Worm (Caenorhabditis elegans): ENCODE data around the gene T22B7.3.

T22B7.3 gene

ce11 chrX:5645606-5646005 is 1.6 kb upstream of the T22B7.3 start:
- no peak for TF ChIP-seq peb-1 (tag; optimal IDR thresholded peaks at IDR 0.05)
- TF ChIP-seq nhr-21 (tag; optimal IDR thresholded peaks at IDR 0.05), result peak; percentile 81
- TF ChIP-seq ztf-4 (tag; optimal IDR thresholded peaks at IDR 0.05), result no peak
- TF ChIP-seq gmeb-1 (tag; optimal IDR thresholded peaks at IDR 0.05), result peak; percentile 22
- peak; percentile 9 to 13 for TF ChIP-seq mdl-1 (tag; optimal IDR thresholded peaks at IDR 0.05)
- TF ChIP-seq crh-2 (tag; optimal IDR thresholded peaks at IDR 0.05), result no peak
- TF ChIP-seq ztf-1 (GFP tag; conservative IDR thresholded peaks at IDR 0.05), result no peak
- TF ChIP-seq ceh-82 (tag; optimal IDR thresholded peaks at IDR 0.05), result no peak
- no peak for TF ChIP-seq egl-27 (tag; optimal IDR thresholded peaks at IDR 0.05)
- peak; percentile 73 for TF ChIP-seq nhr-25 (tag; optimal IDR thresholded peaks at IDR 0.05)
- TF ChIP-seq sma-9 (GFP tag; optimal IDR thresholded peaks at IDR 0.05), result peak; percentile 49
- TF ChIP-seq sma-9 (tag; optimal IDR thresholded peaks at IDR 0.05), result no peak

ce11 chrX:5647884-5648283 is 711 bp downstream of the T22B7.3 start, which contains the start of gene srv-7:
srv-7 (minus strand) TSS chrX:5647984.
- no peak for TF ChIP-seq lsy-2 (tag; optimal IDR thresholded peaks at IDR 0.05)
- no peak for TF ChIP-seq nhr-25 (tag; optimal IDR thresholded peaks at IDR 0.05)
- no peak for TF ChIP-seq nhr-10 (tag; optimal IDR thresholded peaks at IDR 0.05)

ce11 chrX:5653813-5654212 is 6.6 kb downstream of the T22B7.3 start, which contains the start of gene T22B7.7:
T22B7.7 (minus strand) TSS chrX:5654074.
- TF ChIP-seq fos-1 (tag; optimal IDR thresholded peaks at IDR 0.05) (peak; percentile 19), ceh-82 (tag; optimal IDR thresholded peaks at IDR 0.05) (no peak), sem-4 (tag; optimal IDR thresholded peaks at IDR 0.05) (peak; percentile 53), lsy-2 (tag; optimal IDR thresholded peaks at IDR 0.05) (peak in 1 of 2 experiments; percentile 25), Y55F3AM.14 (GFP tag; optimal IDR thresholded peaks at IDR 0.05) (peak; percentile 71), ztf-11 (tag; optimal IDR thresholded peaks at IDR 0.05) (no peak), F13H6.1 (tag; optimal IDR thresholded peaks at IDR 0.05) (peak; percentile 67), sma-9 (GFP tag; optimal IDR thresholded peaks at IDR 0.05) (peak; percentile 47), sma-9 (tag; optimal IDR thresholded peaks at IDR 0.05) (no peak), egl-27 (tag; optimal IDR thresholded peaks at IDR 0.05) (peak; percentile 25)

- TF ChIP-seq nhr-129 (tag; optimal IDR thresholded peaks at IDR 0.05) (no peak), nhr-21 (tag; optimal IDR thresholded peaks at IDR 0.05) (no peak)
These were observed 8.4 kb downstream of the T22B7.3 start for ce11 chrX:5655601-5656000.

- TF ChIP-seq unc-39 (tag; optimal IDR thresholded peaks at IDR 0.05), result no peak
- no peak for TF ChIP-seq nhr-6 (tag; optimal IDR thresholded peaks at IDR 0.05)
- TF ChIP-seq R02D3.7 (tag; optimal IDR thresholded peaks at IDR 0.05), result no peak
- no peak for TF ChIP-seq nhr-12 (tag; optimal IDR thresholded peaks at IDR 0.05)
- TF ChIP-seq crh-2 (tag; optimal IDR thresholded peaks at IDR 0.05), result peak; percentile 10
- TF ChIP-seq lin-39 (tag; optimal IDR thresholded peaks at IDR 0.05), result no peak
- TF ChIP-seq Y55F3AM.14 (GFP tag; optimal IDR thresholded peaks at IDR 0.05), result no peak
- no peak for TF ChIP-seq gmeb-1 (tag; optimal IDR thresholded peaks at IDR 0.05)
- TF ChIP-seq alr-1 (tag; optimal IDR thresholded peaks at IDR 0.05), result no peak
- no peak for TF ChIP-seq dmd-4 (tag; optimal IDR thresholded peaks at IDR 0.05)
- no peak for TF ChIP-seq nhr-10 (tag; optimal IDR thresholded peaks at IDR 0.05)
- TF ChIP-seq sma-3 (GFP tag; optimal IDR thresholded peaks at IDR 0.05), result no peak
- TF ChIP-seq mbf-1 (tag; optimal IDR thresholded peaks at IDR 0.05), result no peak
- no peak for TF ChIP-seq ztf-11 (tag; optimal IDR thresholded peaks at IDR 0.05)
- TF ChIP-seq zag-1 (tag; optimal IDR thresholded peaks at IDR 0.05), result no peak
- no peak for TF ChIP-seq lin-13 (GFP tag; optimal IDR thresholded peaks at IDR 0.05)
- no peak for TF ChIP-seq lsy-2 (tag; optimal IDR thresholded peaks at IDR 0.05)
- no peak for TF ChIP-seq peb-1 (tag; optimal IDR thresholded peaks at IDR 0.05)
- TF ChIP-seq unc-55 (GFP tag; optimal IDR thresholded peaks at IDR 0.05), result no peak
- no peak for TF ChIP-seq C34F6.9 (tag; optimal IDR thresholded peaks at IDR 0.05)
- TF ChIP-seq nhr-129 (tag; optimal IDR thresholded peaks at IDR 0.05), result peak; percentile 40
- no peak for TF ChIP-seq ceh-16 (tag; optimal IDR thresholded peaks at IDR 0.05)
- no peak for TF ChIP-seq skn-1 (tag; optimal IDR thresholded peaks at IDR 0.05)
- TF ChIP-seq egl-27 (tag; optimal IDR thresholded peaks at IDR 0.05), result no peak
- no peak for TF ChIP-seq aly-2 (tag; optimal IDR thresholded peaks at IDR 0.05)
- peak; percentile 42 for TF ChIP-seq F13H6.1 (tag; optimal IDR thresholded peaks at IDR 0.05)
- TF ChIP-seq ztf-1 (GFP tag; conservative IDR thresholded peaks at IDR 0.05), result no peak
- no peak for TF ChIP-seq nhr-237 (tag; optimal IDR thresholded peaks at IDR 0.05)
- no peak for TF ChIP-seq sem-4 (tag; optimal IDR thresholded peaks at IDR 0.05)
- no peak for TF ChIP-seq mdl-1 (tag; optimal IDR thresholded peaks at IDR 0.05)
- TF ChIP-seq elt-3 (tag; optimal IDR thresholded peaks at IDR 0.05), result no peak
- TF ChIP-seq lin-11 (tag; optimal IDR thresholded peaks at IDR 0.05), result no peak
- peak; percentile 89 for TF ChIP-seq nhr-25 (tag; optimal IDR thresholded peaks at IDR 0.05)
- no peak for TF ChIP-seq ceh-82 (tag; optimal IDR thresholded peaks at IDR 0.05)
- no peak for TF ChIP-seq nhr-21 (tag; optimal IDR thresholded peaks at IDR 0.05)
- no peak for TF ChIP-seq nhr-23 (tag; optimal IDR thresholded peaks at IDR 0.05)
- no peak for TF ChIP-seq ama-1 (optimal IDR thresholded peaks at IDR 0.05)
- TF ChIP-seq ztf-4 (tag; optimal IDR thresholded peaks at IDR 0.05), result no peak
- TF ChIP-seq elt-1 (tag; optimal IDR thresholded peaks at IDR 0.05), result no peak
- TF ChIP-seq fos-1 (tag; optimal IDR thresholded peaks at IDR 0.05), result peak; percentile 5
- no peak for TF ChIP-seq snpc-4 (tag; optimal IDR thresholded peaks at IDR 0.05)
- TF ChIP-seq mab-5 (tag; optimal IDR thresholded peaks at IDR 0.05), result no peak
These were observed 12.4 kb downstream of the T22B7.3 start, which contains the start of gene T22B7.22 for ce11 chrX:5659614-5660013. T22B7.22 (plus strand) TSS chrX:5659967.
